Fruit fly (Drosophila melanogaster) whole organism, embryonic: ENCODE measurements around the gene CG4020.

Experiments
- Ada2b ChIP-seq: fragments of 200-800 bp; sonication (Bioruptor generic); IDR thresholded peaks from 2 replicates; pipeline ENCODE4 v1.3.6; 2022; ENCODE audit warnings: missing biosample characterization, missing genetic modification characterization
- B-H1 ChIP-seq: fragments of 200-800 bp; sonication (Bioruptor generic); IDR thresholded peaks from 3 replicates; pipeline ENCODE4 v1.3.6; 2022; ENCODE audit warnings: missing biosample characterization, missing genetic modification characterization
- CG10321 ChIP-seq: fragments of 200-800 bp; sonication (Bioruptor generic); IDR thresholded peaks from 2 replicates; pipeline ENCODE4 v1.3.6; 2022; ENCODE audit warnings: missing biosample characterization, missing genetic modification characterization
- CG10565 ChIP-seq: fragments of 200-800 bp; sonication (Bioruptor generic); optimal IDR thresholded peaks from 3 replicates; lab custom pipeline; 2016; ENCODE audit warnings: missing biosample characterization, mild to moderate bottlenecking, missing genetic modification characterization
- CG12219 ChIP-seq: fragments of 200-800 bp; sonication (Bioruptor generic); optimal IDR thresholded peaks from 3 replicates; lab custom pipeline; 2018; ENCODE audit warnings: missing biosample characterization, mild to moderate bottlenecking, missing genetic modification characterization
- CG12942 ChIP-seq: fragments of 200-800 bp; sonication (Bioruptor generic); optimal IDR thresholded peaks from 3 replicates; lab custom pipeline; 2016; ENCODE audit warnings: missing biosample characterization, missing genetic modification characterization
- CG14014 ChIP-seq: fragments of 200-800 bp; sonication (Bioruptor generic); IDR thresholded peaks from 2 replicates; pipeline ENCODE4 v1.3.6; 2022; ENCODE audit warnings: missing biosample characterization, missing genetic modification characterization
- CG16813 ChIP-seq: fragments of 200-800 bp; sonication (Bioruptor generic); IDR thresholded peaks from 3 replicates; pipeline ENCODE4 v1.3.6; 2022; ENCODE audit warnings: missing biosample characterization, missing genetic modification characterization; ENCODE audit not compliant: partially characterized antibody
- CG17568 ChIP-seq: fragments of 200-800 bp; sonication (Bioruptor generic); optimal IDR thresholded peaks from 2 replicates; lab custom pipeline; 2018; ENCODE audit warnings: missing biosample characterization, mild to moderate bottlenecking, missing genetic modification characterization, moderate library complexity
- CG17802 ChIP-seq: fragments of 200-800 bp; sonication (Bioruptor generic); optimal IDR thresholded peaks from 2 replicates; lab custom pipeline; 2018; ENCODE audit warnings: missing biosample characterization, mild to moderate bottlenecking, missing genetic modification characterization, moderate library complexity
- CG17912 ChIP-seq: fragments of 200-800 bp; sonication (Bioruptor generic); optimal IDR thresholded peaks from 2 replicates; lab custom pipeline; 2018; ENCODE audit warnings: missing biosample characterization, mild to moderate bottlenecking, missing genetic modification characterization
- CG2129 ChIP-seq: fragments of 200-800 bp; sonication (Bioruptor generic); IDR thresholded peaks from 2 replicates; pipeline ENCODE4 v1.3.6; 2022; ENCODE audit warnings: missing biosample characterization, missing genetic modification characterization; ENCODE audit not compliant: partially characterized antibody
- CG34224 ChIP-seq: fragments of 200-800 bp; sonication (Bioruptor generic); IDR thresholded peaks from 3 replicates; pipeline ENCODE4 v1.3.6; 2022; ENCODE audit warnings: missing biosample characterization, missing genetic modification characterization; ENCODE audit not compliant: partially characterized antibody
- CG4730 ChIP-seq: fragments of 200-800 bp; sonication (Bioruptor generic); IDR thresholded peaks from 2 replicates; pipeline ENCODE4 v1.3.6; 2022; ENCODE audit warnings: missing biosample characterization, missing genetic modification characterization
- CG5953 ChIP-seq: fragments of 200-800 bp; sonication (Bioruptor generic); IDR thresholded peaks from 2 replicates; pipeline ENCODE4 v1.3.6; 2022; ENCODE audit warnings: missing biosample characterization, missing genetic modification characterization
- CG6791 ChIP-seq: fragments of 200-800 bp; sonication (Bioruptor generic); IDR thresholded peaks from 3 replicates; pipeline ENCODE4 v1.3.6; 2022; ENCODE audit warnings: missing biosample characterization, missing genetic modification characterization; ENCODE audit not compliant: partially characterized antibody
- CG7928 ChIP-seq: fragments of 200-800 bp; sonication (Bioruptor generic); optimal IDR thresholded peaks from 2 replicates; lab custom pipeline; 2017; ENCODE audit warnings: missing biosample characterization, mild to moderate bottlenecking, missing genetic modification characterization
- CG7987 ChIP-seq: fragments of 200-800 bp; sonication (Bioruptor generic); optimal IDR thresholded peaks from 2 replicates; lab custom pipeline; 2018; ENCODE audit warnings: missing biosample characterization, mild to moderate bottlenecking, missing genetic modification characterization, moderate library complexity
- CG9215 ChIP-seq: fragments of 200-800 bp; sonication (Bioruptor generic); IDR thresholded peaks from 2 replicates; pipeline ENCODE4 v1.3.6; 2022; ENCODE audit warnings: missing biosample characterization, missing genetic modification characterization
- CHES-1-like ChIP-seq: fragments of 200-800 bp; sonication (Bioruptor generic); optimal IDR thresholded peaks from 2 replicates; lab custom pipeline; 2016; ENCODE audit warnings: missing biosample characterization, missing genetic modification characterization
- CTCF ChIP-seq: fragments of 200-800 bp; sonication (Bioruptor generic); optimal IDR thresholded peaks from 2 replicates; lab custom pipeline; 2017; ENCODE audit warnings: missing biosample characterization, mild to moderate bottlenecking, missing genetic modification characterization, moderate library complexity
- Dek ChIP-seq: fragments of 200-800 bp; sonication (Bioruptor generic); optimal IDR thresholded peaks from 3 replicates; lab custom pipeline; 2019; ENCODE audit warnings: missing biosample characterization, mild to moderate bottlenecking, missing genetic modification characterization, moderate library complexity
- Fer2 ChIP-seq: fragments of 200-800 bp; sonication (Bioruptor generic); optimal IDR thresholded peaks from 2 replicates; lab custom pipeline; 2018; ENCODE audit warnings: missing biosample characterization, mild to moderate bottlenecking, missing genetic modification characterization, moderate library complexity
- HLHmδ ChIP-seq: fragments of 200-800 bp; sonication (Bioruptor generic); optimal IDR thresholded peaks from 2 replicates; lab custom pipeline; 2018; ENCODE audit warnings: missing biosample characterization, mild to moderate bottlenecking, missing genetic modification characterization, moderate library complexity
- Hmr ChIP-seq: fragments of 200-800 bp; sonication (Bioruptor generic); optimal IDR thresholded peaks from 3 replicates; lab custom pipeline; 2017; ENCODE audit warnings: mild to moderate bottlenecking, missing biosample characterization, missing genetic modification reagents, missing genetic modification characterization
- Hsf ChIP-seq: fragments of 200-800 bp; sonication (Bioruptor generic); optimal IDR thresholded peaks from 3 replicates; lab custom pipeline; 2016; ENCODE audit warnings: missing biosample characterization, missing genetic modification characterization
- Lhr ChIP-seq: fragments of 200-800 bp; sonication (Bioruptor generic); optimal IDR thresholded peaks from 3 replicates; lab custom pipeline; 2017; ENCODE audit warnings: mild to moderate bottlenecking, missing biosample characterization, missing genetic modification reagents, missing genetic modification characterization
- MTF-1 ChIP-seq: fragments of 200-800 bp; sonication (Bioruptor generic); optimal IDR thresholded peaks from 2 replicates; lab custom pipeline; 2018; ENCODE audit warnings: missing biosample characterization, mild to moderate bottlenecking, missing genetic modification characterization, borderline replicate concordance
- Oaz ChIP-seq: fragments of 200-800 bp; sonication (Bioruptor generic); IDR thresholded peaks from 2 replicates; pipeline ENCODE4 v1.3.6; 2022; ENCODE audit warnings: missing biosample characterization, missing genetic modification characterization
- TFAM ChIP-seq: fragments of 200-800 bp; sonication (Bioruptor generic); optimal IDR thresholded peaks from 2 replicates; lab custom pipeline; 2017; ENCODE audit warnings: missing biosample characterization, missing genetic modification characterization, inconsistent platforms
- al ChIP-seq: fragments of 200-800 bp; sonication (Bioruptor generic); IDR thresholded peaks from 2 replicates; pipeline ENCODE4 v1.3.6; 2022; ENCODE audit warnings: missing biosample characterization, missing genetic modification characterization
- amos ChIP-seq: fragments of 200-800 bp; sonication (Bioruptor generic); IDR thresholded peaks from 2 replicates; pipeline ENCODE4 v1.3.6; 2022; ENCODE audit warnings: missing biosample characterization, missing genetic modification characterization; ENCODE audit not compliant: partially characterized antibody
- aop ChIP-seq: fragments of 200-800 bp; sonication (Bioruptor generic); IDR thresholded peaks from 2 replicates; pipeline ENCODE4 v1.3.6; 2022; ENCODE audit warnings: missing biosample characterization, missing genetic modification characterization
- ap ChIP-seq: fragments of 200-800 bp; sonication (Bioruptor generic); IDR thresholded peaks from 2 replicates; pipeline ENCODE4 v1.3.6; 2022; ENCODE audit warnings: missing biosample characterization, missing genetic modification characterization
- crol ChIP-seq: fragments of 200-800 bp; sonication (Bioruptor generic); IDR thresholded peaks from 2 replicates; pipeline ENCODE4 v1.3.6; 2022; ENCODE audit warnings: missing biosample characterization, missing genetic modification characterization
- fd102C ChIP-seq: fragments of 200-800 bp; sonication (Bioruptor generic); optimal IDR thresholded peaks from 2 replicates; lab custom pipeline; 2018; ENCODE audit warnings: missing biosample characterization, mild to moderate bottlenecking, missing genetic modification characterization, moderate library complexity
- hth ChIP-seq: fragments of >200 bp; optimal IDR thresholded peaks from 2 replicates; lab custom pipeline; 2017; ENCODE audit warnings: inconsistent platforms
- nmo ChIP-seq: fragments of 200-800 bp; sonication (Bioruptor generic); optimal IDR thresholded peaks from 2 replicates; lab custom pipeline; 2018; ENCODE audit warnings: missing biosample characterization, mild to moderate bottlenecking, missing genetic modification characterization, moderate library complexity
- pan ChIP-seq, 4 experiments: fragments of >200 bp in 3 of 4; fragments of 200-800 bp in 1 of 4; sonication (Bioruptor generic) in 1 of 4; optimal IDR thresholded peaks in 3 of 4; IDR thresholded peaks in 1 of 4; 2 replicates each; pipeline versions ENCODE4 v1.3.6 to Lab custom; 2017 to 2022; ENCODE audit warnings: missing biosample characterization in 2 of 4, missing genetic modification characterization in 2 of 4, mixed read lengths in 1 of 4
- sd ChIP-seq: fragments of 200-800 bp; sonication (Bioruptor generic); optimal IDR thresholded peaks from 3 replicates; lab custom pipeline; 2018; ENCODE audit warnings: missing biosample characterization, mild to moderate bottlenecking, missing genetic modification characterization, moderate library complexity
- sisA ChIP-seq: fragments of 200-800 bp; sonication (Bioruptor generic); IDR thresholded peaks from 2 replicates; pipeline ENCODE4 v1.3.6; 2022; ENCODE audit warnings: missing biosample characterization, missing genetic modification characterization
- slbo ChIP-seq: fragments of 200-800 bp; sonication (Bioruptor generic); IDR thresholded peaks from 2 replicates; pipeline ENCODE4 v1.3.6; 2022; ENCODE audit warnings: missing biosample characterization, missing genetic modification characterization
- stwl ChIP-seq: fragments of 200-800 bp; sonication (Bioruptor generic); optimal IDR thresholded peaks from 3 replicates; lab custom pipeline; 2018; ENCODE audit warnings: missing biosample characterization, mild to moderate bottlenecking, missing genetic modification characterization, moderate library complexity
- tgo ChIP-seq: fragments of 200-800 bp; sonication (Bioruptor generic); IDR thresholded peaks from 3 replicates; pipeline ENCODE4 v1.3.6; 2022; ENCODE audit warnings: missing biosample characterization, missing genetic modification characterization
- vfl ChIP-seq: fragments of 200-800 bp; sonication (Bioruptor generic); optimal IDR thresholded peaks from 2 replicates; lab custom pipeline; 2016; ENCODE audit warnings: missing biosample characterization, missing genetic modification characterization
- vnd ChIP-seq: fragments of 200-800 bp; sonication (Bioruptor generic); IDR thresholded peaks from 3 replicates; pipeline ENCODE4 v1.3.6; 2022; ENCODE audit warnings: missing biosample characterization, missing genetic modification characterization; ENCODE audit not compliant: partially characterized antibody
- zfh1 ChIP-seq: fragments of 200-800 bp; sonication (Bioruptor generic); IDR thresholded peaks from 3 replicates; pipeline ENCODE4 v1.3.6; 2022; ENCODE audit warnings: missing biosample characterization, missing genetic modification characterization

Gene CG4020

dm6 chrX:5901628-5902213 is 3.8 kb upstream of the CG4020 start (continued):
- TF ChIP-seq Dek (tag; lab: Kevin White, UChicago) (no peak), Lhr (GFP tag; lab: Kevin White, UChicago) (no peak), CG12942 (no peak), CG7928 (GFP tag; lab: Kevin White, UChicago) (no peak), hth (no peak), CG17802 (no peak), pan (optimal IDR thresholded peaks at IDR 0.05; lab: Kevin White, UChicago) (no peak), pan (GFP tag; optimal IDR thresholded peaks at IDR 0.05 in 1 of 2, IDR thresholded peaks at IDR 0.05 in 1 of 2) (peak in 1 of 2 experiments; percentile 43), slbo (no peak), vnd (no peak), CG12219 (GFP tag; lab: Kevin White, UChicago) (no peak), CTCF (GFP tag; lab: Kevin White, UChicago) (no peak), ap (GFP tag; lab: Robert Waterston, UW) (no peak), Ada2b (GFP tag; lab: Robert Waterston, UW) (no peak; the same call in 1 of the 2 replicates), zfh1 (GFP tag; lab: Robert Waterston, UW) (peak; percentile 37; the same call in 1 of the 3 replicates), crol (GFP tag; lab: Robert Waterston, UW) (no peak), Hsf (GFP tag; lab: Kevin White, UChicago) (no peak), CG17912 (GFP tag; lab: Kevin White, UChicago) (no peak), fd102C (GFP tag; lab: Kevin White, UChicago) (no peak), CG14014 (GFP tag; lab: Robert Waterston, UW) (no peak; the same call in 1 of the 2 replicates), sd (tag; lab: Kevin White, UChicago) (peak; percentile 74), CG9215 (GFP tag; lab: Robert Waterston, UW) (peak; percentile 34; the same call in 1 of the 2 replicates), CG2129 (GFP tag; lab: Robert Waterston, UW) (no peak), nmo (GFP tag; lab: Kevin White, UChicago) (no peak), al (GFP tag; lab: Robert Waterston, UW) (no peak), TFAM (GFP tag; lab: Kevin White, UChicago) (no peak), CG4730 (no peak), tgo (GFP tag; lab: Robert Waterston, UW) (no peak), aop (GFP tag; lab: Robert Waterston, UW) (no peak), amos (GFP tag; lab: Robert Waterston, UW) (peak; percentile 11; the same call in 1 of the 2 replicates), vfl (no peak), CG17568 (GFP tag; lab: Kevin White, UChicago) (no peak), CG10321 (peak; percentile 95), sisA (GFP tag; lab: Robert Waterston, UW) (no peak), B-H1 (GFP tag; lab: Robert Waterston, UW) (no peak; the same call in 2 of the 3 replicates), CG10565 (no peak), Hmr (GFP tag; lab: Kevin White, UChicago) (peak; percentile 63), MTF-1 (no peak), CG6791 (0 out of 3 replicates have a peak, but pooled peaks have one; percentile 19), CG16813 (GFP tag; lab: Robert Waterston, UW) (no peak), CHES-1-like (GFP tag; lab: Kevin White, UChicago) (no peak), Oaz (GFP tag; lab: Robert Waterston, UW) (no peak), CG5953 (no peak), CG7987 (GFP tag; lab: Kevin White, UChicago) (no peak), HLHmδ (GFP tag; lab: Kevin White, UChicago) (peak; percentile 5), Fer2 (no peak), CG34224 (peak; percentile 37; the same call in 1 of the 3 replicates), stwl (tag; lab: Kevin White, UChicago) (no peak)
- TF ChIP-seq, all 482 proteins: peak for 172
